Fruit fly (Drosophila melanogaster): ENCODE measurements around the gene CG46394.

CG46394 gene

DNA sequence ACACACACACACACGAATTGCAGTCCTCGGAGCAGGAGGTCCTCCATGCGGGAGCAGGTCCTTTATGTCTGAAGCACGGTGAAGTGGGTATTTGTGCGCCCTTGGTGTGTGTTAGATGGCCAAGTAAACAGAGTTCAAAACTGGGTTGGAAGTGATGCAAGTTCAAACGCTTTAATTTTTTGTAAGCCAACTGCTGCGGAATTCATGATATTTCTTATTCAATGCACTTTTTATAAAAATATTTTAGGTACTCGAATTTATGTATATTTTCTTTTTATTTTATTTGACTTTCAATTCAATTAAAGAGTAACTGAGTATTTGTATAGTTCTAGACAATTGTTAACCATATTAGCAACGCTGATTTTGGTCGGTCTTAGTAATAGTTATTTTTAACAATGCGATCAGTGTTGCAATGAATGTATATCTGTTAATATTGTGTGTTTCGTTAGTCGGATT lies at the start of gene CG46394, which contains the start of gene CG14137:
Gene CG46394 (plus strand): TSS at position 406 of the 456 bp plus-strand sequence.
Gene CG14137 (minus strand): TSS at position 101 of the 456 bp plus-strand sequence.
- TF ChIP-seq CG33017 (tag; optimal IDR thresholded peaks at IDR 0.05), result no peak
- no peak for TF ChIP-seq CG5204 (GFP tag; optimal IDR thresholded peaks at IDR 0.05)
- no peak for TF ChIP-seq kay (GFP tag; ENCODE audit: borderline replicate concordance)
- no peak for TF ChIP-seq CG1620 (GFP tag; optimal IDR thresholded peaks at IDR 0.05)
- TF ChIP-seq CG14711 (tag; optimal IDR thresholded peaks at IDR 0.05), result no peak
- no peak for TF ChIP-seq Crg-1 (GFP tag; optimal IDR thresholded peaks at IDR 0.05)
- TF ChIP-seq bab1 (GFP tag; optimal IDR thresholded peaks at IDR 0.05), result no peak
- TF ChIP-seq cic (GFP tag; optimal IDR thresholded peaks at IDR 0.05), result no peak

DNA sequence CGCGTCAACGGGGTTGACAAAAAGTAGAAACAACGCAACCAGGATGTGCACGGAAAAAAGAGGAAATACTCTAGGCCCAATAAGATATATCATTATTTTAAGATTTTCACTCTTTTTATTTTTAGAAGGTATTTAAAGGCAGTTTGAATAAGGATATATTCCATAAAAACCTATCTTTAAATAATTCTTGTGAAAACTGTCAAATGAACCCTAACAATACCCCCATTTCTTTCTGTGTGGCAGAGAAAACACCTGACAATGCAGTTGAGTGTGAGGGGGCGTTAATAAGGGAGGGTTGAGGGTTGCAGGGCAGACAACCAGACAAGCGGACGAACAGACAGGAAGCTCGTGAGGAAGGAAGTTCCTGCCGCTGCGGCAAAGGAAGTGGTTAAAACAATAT lies 48.2 kb upstream of the CG46394 start:
- TF ChIP-seq CG33017 (tag; optimal IDR thresholded peaks at IDR 0.05) (peak; percentile 11), ovo (GFP tag; optimal IDR thresholded peaks at IDR 0.05) (no peak), CG14711 (tag; optimal IDR thresholded peaks at IDR 0.05) (peak; percentile 19), tj (GFP tag; optimal IDR thresholded peaks at IDR 0.05) (peak; percentile 1)

DNA sequence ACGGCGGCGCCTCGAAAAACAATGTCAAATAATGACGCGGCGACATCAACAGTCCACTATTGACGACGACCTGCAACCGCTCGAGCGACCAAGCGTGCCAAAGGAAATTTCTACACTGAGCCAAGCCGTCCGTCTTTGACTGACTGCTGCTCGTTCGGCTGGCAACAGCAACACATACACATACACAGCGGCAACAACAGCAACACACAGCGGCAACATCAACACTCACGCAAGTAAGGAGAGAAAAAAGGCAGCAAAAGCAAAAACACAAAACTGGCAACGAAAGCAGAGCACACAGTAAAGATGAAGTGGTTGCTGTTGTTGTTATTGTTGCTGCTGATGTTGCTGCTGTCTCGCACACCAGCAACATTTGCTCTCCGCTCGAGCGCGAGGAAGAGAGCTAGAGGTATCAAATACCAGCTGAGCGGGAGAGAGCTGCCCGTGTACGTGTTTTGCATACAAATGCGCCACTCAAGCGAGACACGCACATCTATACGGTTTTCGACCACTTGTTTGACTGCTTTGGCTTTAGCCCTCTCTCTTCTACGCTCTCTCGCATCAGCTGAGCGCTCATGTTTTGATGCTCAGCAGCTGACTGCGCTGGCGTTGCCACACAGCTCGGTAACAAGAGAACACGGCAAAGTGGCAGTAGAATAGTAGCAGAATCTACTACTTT lies 47.0 kb upstream of the CG46394 start:
- TF ChIP-seq CG14711 (tag; optimal IDR thresholded peaks at IDR 0.05), result no peak
- TF ChIP-seq CG1620 (GFP tag; optimal IDR thresholded peaks at IDR 0.05), result no peak
- no peak for TF ChIP-seq Hr96 (GFP tag; optimal IDR thresholded peaks at IDR 0.05)
- peak; percentile 22 for TF ChIP-seq pad (GFP tag; optimal IDR thresholded peaks at IDR 0.05)
- no peak for TF ChIP-seq Clk (GFP tag; optimal IDR thresholded peaks at IDR 0.05)
- TF ChIP-seq Crg-1 (GFP tag; optimal IDR thresholded peaks at IDR 0.05), result peak; percentile 25
- peak; percentile 57 for TF ChIP-seq bab1 (GFP tag; optimal IDR thresholded peaks at IDR 0.05)
- peak; percentile 38 for TF ChIP-seq CG7101 (tag; optimal IDR thresholded peaks at IDR 0.05)
- no peak for TF ChIP-seq CG7045 (GFP tag; optimal IDR thresholded peaks at IDR 0.05)
- TF ChIP-seq CG12768 (GFP tag; optimal IDR thresholded peaks at IDR 0.05), result peak; percentile 87
- peak; percentile 72 for TF ChIP-seq Mnt (GFP tag; optimal IDR thresholded peaks at IDR 0.05)
- no peak for TF ChIP-seq CG5204 (GFP tag; optimal IDR thresholded peaks at IDR 0.05)
- TF ChIP-seq cic (GFP tag; optimal IDR thresholded peaks at IDR 0.05), result peak; percentile 90
- no peak for TF ChIP-seq cnc (optimal IDR thresholded peaks at IDR 0.05)
- TF ChIP-seq kay (GFP tag; ENCODE audit: borderline replicate concordance), result no peak
- TF ChIP-seq CG33017 (tag; optimal IDR thresholded peaks at IDR 0.05), result peak; percentile 22
- TF ChIP-seq ovo (GFP tag; optimal IDR thresholded peaks at IDR 0.05), result no peak
- TF ChIP-seq tj (GFP tag; optimal IDR thresholded peaks at IDR 0.05), result peak; percentile 85
- TF ChIP-seq CG11617 (GFP tag; optimal IDR thresholded peaks at IDR 0.05), result peak; percentile 32
- no peak for TF ChIP-seq toe (GFP tag; optimal IDR thresholded peaks at IDR 0.05)

DNA sequence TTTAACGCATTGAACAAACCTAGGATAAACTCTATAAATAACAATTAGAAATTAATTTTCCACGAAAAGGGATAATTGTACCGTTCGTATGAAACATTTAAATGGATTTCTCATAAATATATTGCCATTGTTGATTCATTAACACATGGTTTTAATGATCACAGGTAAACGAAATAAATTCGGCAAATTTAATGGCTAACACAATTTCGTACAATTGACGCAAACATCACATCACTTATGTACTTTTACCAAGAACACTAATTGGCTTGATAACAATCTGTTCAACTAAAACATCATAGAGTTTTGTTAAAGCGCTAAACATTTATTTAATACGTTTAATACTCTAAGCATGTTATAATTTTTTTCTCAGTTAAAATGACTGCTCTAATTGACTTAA lies 46.5 kb upstream of the CG46394 start:
- no peak for TF ChIP-seq bab1 (GFP tag; optimal IDR thresholded peaks at IDR 0.05)
- no peak for TF ChIP-seq CG7045 (GFP tag; optimal IDR thresholded peaks at IDR 0.05)
- no peak for TF ChIP-seq CG1620 (GFP tag; optimal IDR thresholded peaks at IDR 0.05)
- TF ChIP-seq CG33017 (tag; optimal IDR thresholded peaks at IDR 0.05), result no peak
- TF ChIP-seq CG11617 (GFP tag; optimal IDR thresholded peaks at IDR 0.05), result no peak
- no peak for TF ChIP-seq Hr96 (GFP tag; optimal IDR thresholded peaks at IDR 0.05)
- no peak for TF ChIP-seq CG12768 (GFP tag; optimal IDR thresholded peaks at IDR 0.05)
- no peak for TF ChIP-seq kay (GFP tag; ENCODE audit: borderline replicate concordance)
- no peak for TF ChIP-seq Clk (GFP tag; optimal IDR thresholded peaks at IDR 0.05)
- TF ChIP-seq CG14711 (tag; optimal IDR thresholded peaks at IDR 0.05), result no peak
- no peak for TF ChIP-seq toe (GFP tag; optimal IDR thresholded peaks at IDR 0.05)
- TF ChIP-seq tj (GFP tag; optimal IDR thresholded peaks at IDR 0.05), result no peak
- no peak for TF ChIP-seq ovo (GFP tag; optimal IDR thresholded peaks at IDR 0.05)
- TF ChIP-seq Mnt (GFP tag; optimal IDR thresholded peaks at IDR 0.05), result no peak
- TF ChIP-seq cic (GFP tag; optimal IDR thresholded peaks at IDR 0.05), result no peak

DNA sequence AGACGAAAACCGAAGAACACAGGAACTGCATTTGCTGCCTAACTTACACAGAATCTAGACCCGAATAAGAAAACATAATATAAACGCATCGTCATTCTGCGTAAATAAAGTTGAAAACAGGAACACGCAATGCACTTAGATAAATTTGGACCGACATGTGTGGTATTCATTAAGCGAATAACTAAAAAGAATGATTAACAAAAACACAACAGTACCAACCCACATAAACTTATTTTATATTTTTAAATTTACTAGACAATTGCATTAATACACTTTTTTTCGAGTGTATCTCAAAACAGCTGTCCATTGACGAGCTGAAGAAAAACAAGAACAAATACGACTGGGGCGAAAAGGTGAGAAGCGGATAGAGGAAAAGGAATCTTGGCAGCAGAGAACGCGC lies 45.8 kb upstream of the CG46394 start:
- TF ChIP-seq bab1 (GFP tag; optimal IDR thresholded peaks at IDR 0.05) (no peak), CG14711 (tag; optimal IDR thresholded peaks at IDR 0.05) (peak; percentile 11), CG7101 (tag; optimal IDR thresholded peaks at IDR 0.05) (peak; percentile 6)

DNA sequence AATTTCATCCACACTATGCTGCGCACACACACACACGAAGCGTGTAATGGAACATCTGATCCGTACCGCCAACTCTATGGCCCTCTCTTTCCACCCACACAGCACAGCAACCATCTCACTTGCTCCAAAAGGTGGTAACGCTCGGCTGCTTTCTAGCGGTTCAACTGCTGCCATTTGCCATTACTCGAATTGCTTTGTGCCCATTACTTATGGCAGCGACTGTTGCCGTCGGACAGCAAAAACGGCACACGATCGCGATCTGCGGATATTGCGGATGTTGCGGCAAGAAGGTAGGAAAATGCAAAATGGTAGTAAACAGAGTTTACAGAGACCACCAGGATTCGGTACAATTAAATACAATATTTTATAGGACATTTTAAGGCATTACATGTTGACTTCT lies 45.4 kb upstream of the CG46394 start:
- TF ChIP-seq CG5204 (GFP tag; optimal IDR thresholded peaks at IDR 0.05) (no peak), Mnt (GFP tag; optimal IDR thresholded peaks at IDR 0.05) (no peak), bab1 (GFP tag; optimal IDR thresholded peaks at IDR 0.05) (no peak), CG33017 (tag; optimal IDR thresholded peaks at IDR 0.05) (no peak), pad (GFP tag; optimal IDR thresholded peaks at IDR 0.05) (no peak), kay (GFP tag; ENCODE audit: borderline replicate concordance) (no peak), CG7045 (GFP tag; optimal IDR thresholded peaks at IDR 0.05) (no peak), cnc (optimal IDR thresholded peaks at IDR 0.05) (no peak), ovo (GFP tag; optimal IDR thresholded peaks at IDR 0.05) (no peak)

Measured in whole organism, adult.